Fruit fly (Drosophila melanogaster) whole organism, adult: ENCODE results near the gene CG3792.

Experiments
- CG11617 ChIP-seq: fragments of 200-800 bp; sonication (Bioruptor generic); optimal IDR thresholded peaks from 2 replicates; lab custom pipeline; 2017; ENCODE audit warnings: mild to moderate bottlenecking, missing biosample characterization, missing genetic modification reagents, missing genetic modification characterization
- CG12768 ChIP-seq: fragments of 200-800 bp; sonication (Bioruptor generic); optimal IDR thresholded peaks from 2 replicates; lab custom pipeline; 2017; ENCODE audit warnings: missing biosample characterization, missing genetic modification characterization, mild to moderate bottlenecking, moderate library complexity, missing genetic modification reagents
- CG14711 ChIP-seq: fragments of 200-800 bp; sonication (Bioruptor generic); optimal IDR thresholded peaks from 2 replicates; lab custom pipeline; 2018; ENCODE audit warnings: missing biosample characterization, mild to moderate bottlenecking, missing genetic modification characterization, moderate library complexity
- CG1620 ChIP-seq: fragments of 200-800 bp; sonication (Bioruptor generic); optimal IDR thresholded peaks from 2 replicates; lab custom pipeline; 2016; ENCODE audit warnings: missing biosample characterization, missing genetic modification characterization
- CG33017 ChIP-seq: fragments of 200-800 bp; sonication (Bioruptor generic); optimal IDR thresholded peaks from 2 replicates; lab custom pipeline; 2018; ENCODE audit warnings: missing biosample characterization, mild to moderate bottlenecking, missing genetic modification characterization, moderate library complexity
- CG5204 ChIP-seq: fragments of 200-800 bp; sonication (Bioruptor generic); optimal IDR thresholded peaks from 2 replicates; lab custom pipeline; 2016; ENCODE audit warnings: missing biosample characterization, missing genetic modification characterization
- CG7045 ChIP-seq: fragments of 200-800 bp; sonication (Bioruptor generic); optimal IDR thresholded peaks from 2 replicates; lab custom pipeline; 2017; ENCODE audit warnings: missing biosample characterization, mild to moderate bottlenecking, missing genetic modification characterization
- CG7101 ChIP-seq: fragments of 200-800 bp; sonication (Bioruptor generic); optimal IDR thresholded peaks from 2 replicates; lab custom pipeline; 2018; ENCODE audit warnings: missing biosample characterization, mild to moderate bottlenecking, missing genetic modification characterization, moderate library complexity
- Clk ChIP-seq: fragments of 200-800 bp; sonication (Bioruptor generic); optimal IDR thresholded peaks from 2 replicates; lab custom pipeline; 2017; ENCODE audit warnings: missing biosample characterization, missing genetic modification characterization
- Crg-1 ChIP-seq: fragments of 200-800 bp; sonication (Bioruptor generic); optimal IDR thresholded peaks from 2 replicates; lab custom pipeline; 2016; ENCODE audit warnings: missing biosample characterization, missing genetic modification characterization
- Hr96 ChIP-seq: fragments of 200-800 bp; sonication (Bioruptor generic); optimal IDR thresholded peaks from 2 replicates; lab custom pipeline; 2016; ENCODE audit warnings: missing biosample characterization, missing genetic modification characterization
- Mnt ChIP-seq: fragments of 200-800 bp; sonication (Bioruptor generic); optimal IDR thresholded peaks from 2 replicates; lab custom pipeline; 2016; ENCODE audit warnings: missing biosample characterization, mild to moderate bottlenecking, missing genetic modification characterization
- bab1 ChIP-seq: fragments of 200-800 bp; sonication (Bioruptor generic); optimal IDR thresholded peaks from 3 replicates; lab custom pipeline; 2019; ENCODE audit warnings: missing biosample characterization, mild to moderate bottlenecking, missing genetic modification characterization, moderate library complexity
- cic ChIP-seq: fragments of 200-800 bp; sonication (Bioruptor generic); optimal IDR thresholded peaks from 2 replicates; lab custom pipeline; 2017; ENCODE audit warnings: missing biosample characterization, mild to moderate bottlenecking, missing genetic modification characterization, moderate library complexity
- cnc ChIP-seq, 2 experiments: fragments of >200 bp; optimal IDR thresholded peaks; 2 replicates each; lab custom pipeline; 2017
- kay ChIP-seq: fragments of 200-800 bp; sonication (Bioruptor generic); peaks from one replicate; lab custom pipeline; 2016; ENCODE audit warnings: missing biosample characterization, missing genetic modification characterization, borderline replicate concordance
- ovo ChIP-seq: fragments of 200-800 bp; sonication (Bioruptor generic); optimal IDR thresholded peaks from 2 replicates; lab custom pipeline; 2016; ENCODE audit warnings: missing biosample characterization, missing genetic modification characterization
- pad ChIP-seq: fragments of 200-800 bp; sonication (Bioruptor generic); optimal IDR thresholded peaks from 3 replicates; lab custom pipeline; 2017; ENCODE audit warnings: missing biosample characterization, missing genetic modification characterization, mild to moderate bottlenecking, moderate library complexity, missing genetic modification reagents
- tj ChIP-seq: fragments of 200-800 bp; sonication (Bioruptor generic); optimal IDR thresholded peaks from 3 replicates; lab custom pipeline; 2017; ENCODE audit warnings: missing biosample characterization, mild to moderate bottlenecking, missing genetic modification characterization, moderate library complexity
- toe ChIP-seq: fragments of 200-800 bp; sonication (Bioruptor generic); optimal IDR thresholded peaks from 2 replicates; lab custom pipeline; 2016; ENCODE audit warnings: missing biosample characterization, missing genetic modification characterization

Gene CG3792

DNA sequence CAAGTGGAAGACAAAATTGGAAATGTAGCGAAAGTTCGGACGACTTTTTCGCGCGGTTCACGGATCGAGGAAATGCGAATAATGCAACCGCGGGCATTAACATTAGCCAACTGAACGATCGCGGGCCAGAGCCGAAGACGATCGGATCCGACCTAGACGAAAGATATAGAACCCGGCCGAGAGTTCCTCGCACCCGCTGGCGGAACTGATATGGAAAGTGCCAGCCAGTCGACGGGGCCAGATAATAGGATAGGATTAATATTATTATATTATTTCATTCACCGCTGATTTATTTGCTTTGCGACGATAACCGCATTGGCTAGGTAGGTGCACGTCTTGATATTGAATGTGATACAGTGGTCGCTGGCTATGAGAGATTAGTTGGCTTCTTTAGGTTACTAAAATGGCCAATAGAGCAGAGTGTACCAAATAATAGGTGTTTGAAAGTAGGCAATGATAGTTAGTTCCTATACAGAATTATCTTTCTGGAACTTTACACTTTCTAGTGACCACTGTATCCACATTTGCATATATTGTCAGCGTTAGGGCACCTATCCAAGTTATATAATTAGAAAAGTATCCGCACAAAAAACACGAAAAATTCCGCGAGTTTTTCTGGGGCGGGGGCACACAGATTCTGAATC is 22.4 kb downstream of the CG3792 start:
- peak; percentile 90 for TF ChIP-seq Clk
- TF ChIP-seq CG7101 (tag; lab: Kevin White, UChicago), result peak; percentile 93
- peak; percentile 78 for TF ChIP-seq CG5204 (GFP tag; lab: Kevin White, UChicago)
- peak; percentile 84 for TF ChIP-seq CG14711 (tag; lab: Kevin White, UChicago)
- TF ChIP-seq Hr96 (GFP tag; lab: Kevin White, UChicago), result peak; percentile 86
- no peak for TF ChIP-seq cnc (optimal IDR thresholded peaks at IDR 0.05; lab: Kevin White, UChicago)
- peak; percentile 90 for TF ChIP-seq toe (GFP tag; lab: Kevin White, UChicago)
- no peak for TF ChIP-seq ovo (GFP tag; lab: Kevin White, UChicago)
- TF ChIP-seq pad (GFP tag; lab: Kevin White, UChicago), result peak; percentile 66
- TF ChIP-seq tj (GFP tag; lab: Kevin White, UChicago), result no peak
- peak; percentile 73 for TF ChIP-seq cic (GFP tag; lab: Kevin White, UChicago)
- TF ChIP-seq Mnt (GFP tag; lab: Kevin White, UChicago), result peak; percentile 11
- peak; percentile 42 for TF ChIP-seq Crg-1
- peak; percentile 82 for TF ChIP-seq CG11617 (GFP tag; lab: Kevin White, UChicago)
- TF ChIP-seq CG7045 (GFP tag; lab: Kevin White, UChicago), result peak; percentile 84
- peak; percentile 93 for TF ChIP-seq CG12768
- TF ChIP-seq kay (GFP tag; lab: Kevin White, UChicago), result no peak
- peak; percentile 92 for TF ChIP-seq CG33017 (tag; lab: Kevin White, UChicago)
- TF ChIP-seq bab1, result peak; percentile 85
- TF ChIP-seq CG1620 (GFP tag; lab: Kevin White, UChicago), result peak; percentile 74

- TF ChIP-seq pad (GFP tag; lab: Kevin White, UChicago) (peak; percentile 18), bab1 (peak; percentile 76), Crg-1 (no peak), kay (GFP tag; lab: Kevin White, UChicago) (peak; percentile 95), ovo (GFP tag; lab: Kevin White, UChicago) (peak; percentile 41), CG14711 (tag; lab: Kevin White, UChicago) (peak; percentile 76), CG12768 (peak; percentile 83), cnc (optimal IDR thresholded peaks at IDR 0.05; lab: Kevin White, UChicago) (no peak), tj (GFP tag; lab: Kevin White, UChicago) (peak; percentile 18), CG11617 (GFP tag; lab: Kevin White, UChicago) (peak; percentile 86), Clk (peak; percentile 56), CG5204 (GFP tag; lab: Kevin White, UChicago) (peak; percentile 91), toe (GFP tag; lab: Kevin White, UChicago) (peak; percentile 80), CG1620 (GFP tag; lab: Kevin White, UChicago) (peak; percentile 34), cic (GFP tag; lab: Kevin White, UChicago) (peak; percentile 55), CG7101 (tag; lab: Kevin White, UChicago) (peak; percentile 92), Mnt (GFP tag; lab: Kevin White, UChicago) (peak; percentile 65), Hr96 (GFP tag; lab: Kevin White, UChicago) (peak; percentile 77), CG7045 (GFP tag; lab: Kevin White, UChicago) (peak; percentile 72), CG33017 (tag; lab: Kevin White, UChicago) (peak; percentile 95)
Measured at dm6 chr2L:5000287-5000871, 23.3 kb downstream of the CG3792 start.

dm6 chr2L:5000919-5001581 is 23.9 kb downstream of the CG3792 start:
- peak; percentile 97 for TF ChIP-seq pad (GFP tag; lab: Kevin White, UChicago)
- TF ChIP-seq Clk, result no peak
- TF ChIP-seq kay (GFP tag; lab: Kevin White, UChicago), result peak; percentile 33
- peak; percentile 68 for TF ChIP-seq tj (GFP tag; lab: Kevin White, UChicago)
- no peak for TF ChIP-seq CG7101 (tag; lab: Kevin White, UChicago)
- TF ChIP-seq CG14711 (tag; lab: Kevin White, UChicago), result peak; percentile 35
- TF ChIP-seq CG33017 (tag; lab: Kevin White, UChicago), result no peak
- no peak for TF ChIP-seq CG1620 (GFP tag; lab: Kevin White, UChicago)
- peak; percentile 11 for TF ChIP-seq CG12768
- no peak for TF ChIP-seq Crg-1
- TF ChIP-seq cic (GFP tag; lab: Kevin White, UChicago), result peak; percentile 72
- no peak for TF ChIP-seq CG7045 (GFP tag; lab: Kevin White, UChicago)
- no peak for TF ChIP-seq CG5204 (GFP tag; lab: Kevin White, UChicago)
- TF ChIP-seq Hr96 (GFP tag; lab: Kevin White, UChicago), result no peak
- no peak for TF ChIP-seq cnc (optimal IDR thresholded peaks at IDR 0.05; lab: Kevin White, UChicago)
- TF ChIP-seq CG11617 (GFP tag; lab: Kevin White, UChicago), result no peak
- no peak for TF ChIP-seq ovo (GFP tag; lab: Kevin White, UChicago)
- no peak for TF ChIP-seq Mnt (GFP tag; lab: Kevin White, UChicago)
- no peak for TF ChIP-seq bab1
- TF ChIP-seq toe (GFP tag; lab: Kevin White, UChicago), result no peak

DNA sequence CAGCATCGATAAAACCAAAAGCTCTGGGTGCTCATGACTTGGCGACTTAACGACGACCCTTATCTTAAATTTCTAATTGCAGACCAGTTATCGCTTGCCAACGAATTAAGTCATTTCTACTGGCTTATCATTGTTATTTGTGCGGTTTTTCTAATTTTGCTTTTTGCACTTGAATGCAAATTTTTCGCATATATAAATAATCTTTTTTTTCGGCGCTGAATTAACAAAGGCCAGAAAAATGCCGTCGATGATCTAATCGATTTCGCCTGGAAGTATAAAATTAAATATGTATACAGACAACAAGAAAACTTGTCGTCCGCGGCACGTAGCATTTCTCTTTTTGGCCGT is 24.4 kb downstream of the CG3792 start:
- no peak for TF ChIP-seq ovo (GFP tag; lab: Kevin White, UChicago)
- peak; percentile 41 for TF ChIP-seq kay (GFP tag; lab: Kevin White, UChicago)
- TF ChIP-seq CG12768, result no peak
- no peak for TF ChIP-seq Crg-1

DNA sequence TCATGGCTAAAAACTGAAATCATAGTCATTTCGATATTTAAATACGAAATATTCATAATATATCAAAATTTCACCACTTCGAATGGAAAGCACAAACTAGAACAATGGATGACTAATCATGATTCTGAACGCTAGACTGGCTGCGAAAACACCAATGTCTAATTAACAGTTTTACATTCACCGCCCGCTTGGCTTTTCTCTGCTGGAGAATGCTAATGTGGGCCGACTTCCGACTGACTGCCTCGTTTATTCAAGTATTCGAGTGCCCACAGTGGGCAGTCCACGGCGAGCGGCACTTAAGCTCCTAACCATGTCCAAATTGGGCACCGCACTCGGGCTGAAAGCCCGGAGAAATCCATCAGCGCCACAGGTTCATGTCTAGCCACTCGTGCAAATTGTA is 24.9 kb downstream of the CG3792 start:
- TF ChIP-seq bab1 (no peak), CG7101 (tag; lab: Kevin White, UChicago) (no peak), CG11617 (GFP tag; lab: Kevin White, UChicago) (no peak), tj (GFP tag; lab: Kevin White, UChicago) (no peak), CG7045 (GFP tag; lab: Kevin White, UChicago) (no peak), CG33017 (tag; lab: Kevin White, UChicago) (no peak), cic (GFP tag; lab: Kevin White, UChicago) (no peak), CG5204 (GFP tag; lab: Kevin White, UChicago) (no peak), CG14711 (tag; lab: Kevin White, UChicago) (no peak)
